Fruit fly (Drosophila melanogaster): ENCODE measurements around the gene UK114.

DNA sequence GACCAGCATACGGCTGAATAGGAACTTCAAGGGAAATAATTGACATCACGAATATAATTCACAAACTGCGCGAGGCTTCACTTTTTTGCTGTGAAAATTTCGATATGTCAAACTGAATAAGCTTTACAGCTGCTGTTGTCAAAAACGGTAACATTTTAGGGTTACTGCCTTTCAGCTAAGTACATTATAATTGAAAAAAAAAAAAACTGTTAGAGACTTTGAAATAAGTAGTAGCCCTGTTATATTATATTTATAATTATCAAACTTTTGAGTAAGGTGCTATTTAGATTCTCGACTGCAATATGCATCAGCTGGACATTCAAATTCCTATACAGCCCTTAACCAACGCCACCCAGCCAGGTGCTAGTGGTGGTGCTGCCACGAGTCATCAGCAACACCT, 43.9 kb upstream of the UK114 start, which contains the start of gene nht:
- TF ChIP-seq lola (GFP tag; optimal IDR thresholded peaks at IDR 0.05) (no peak), pan (optimal IDR thresholded peaks at IDR 0.05) (no peak), dl (GFP tag; optimal IDR thresholded peaks at IDR 0.05; ENCODE audit: insufficient read depth in 1 of 2, partially characterized antibody in 2 of 2) (no peak), brk (GFP tag; optimal IDR thresholded peaks at IDR 0.05) (no peak), foxo (GFP tag; optimal IDR thresholded peaks at IDR 0.05) (no peak), Dif (GFP tag; optimal IDR thresholded peaks at IDR 0.05; ENCODE audit: partially characterized antibody) (no peak), woc (GFP tag; optimal IDR thresholded peaks at IDR 0.05) (no peak), Myc (optimal IDR thresholded peaks at IDR 0.05) (no peak), usp (GFP tag; optimal IDR thresholded peaks at IDR 0.05) (no peak), Hr83 (GFP tag; optimal IDR thresholded peaks at IDR 0.05; ENCODE audit: poor library complexity, severe bottlenecking) (no peak), CrebA (GFP tag; optimal IDR thresholded peaks at IDR 0.05; ENCODE audit: borderline replicate concordance) (no peak), Hr78 (GFP tag; optimal IDR thresholded peaks at IDR 0.05) (no peak), h (GFP tag; optimal IDR thresholded peaks at IDR 0.05) (no peak), Rel (GFP tag; optimal IDR thresholded peaks at IDR 0.05) (no peak), Rel (tag; optimal IDR thresholded peaks at IDR 0.05) (no peak)

Data from whole organism, wandering third instar larva.